Fruit fly (Drosophila melanogaster) whole organism, embryonic: ENCODE results near the gene CG12010.

ENCODE experiments used
- Adf1 ChIP-seq: fragments of 200-800 bp; sonication (Bioruptor generic); IDR thresholded peaks from 2 replicates; pipeline ENCODE4 v1.3.6; 2022; ENCODE audit warnings: missing biosample characterization, missing genetic modification characterization
- Asciz ChIP-seq: fragments of 200-800 bp; sonication (Bioruptor generic); optimal IDR thresholded peaks from 2 replicates; lab custom pipeline; 2017; ENCODE audit warnings: missing biosample characterization, mild to moderate bottlenecking, missing genetic modification characterization, missing genetic modification reagents
- Atf-2 ChIP-seq: fragments of 200-800 bp; sonication (Bioruptor generic); optimal IDR thresholded peaks from 2 replicates; lab custom pipeline; 2016; ENCODE audit warnings: missing biosample characterization, missing genetic modification characterization
- Awh ChIP-seq: fragments of 200-800 bp; sonication (Bioruptor generic); IDR thresholded peaks from 2 replicates; pipeline ENCODE4, ENCODE4 v1.3.6; 2022; ENCODE audit warnings: missing biosample characterization, missing genetic modification characterization
- Blimp-1 ChIP-seq: fragments of 200-800 bp; sonication (Bioruptor generic); optimal IDR thresholded peaks from 3 replicates; lab custom pipeline; 2018; ENCODE audit warnings: missing biosample characterization, missing genetic modification characterization, mild to moderate bottlenecking, moderate library complexity, missing genetic modification reagents
- CG10267 ChIP-seq: fragments of 200-800 bp; sonication (Bioruptor generic); optimal IDR thresholded peaks from 2 replicates; lab custom pipeline; 2018; ENCODE audit warnings: missing biosample characterization, mild to moderate bottlenecking, missing genetic modification characterization, moderate library complexity
- CG10321 ChIP-seq: fragments of 200-800 bp; sonication (Bioruptor generic); IDR thresholded peaks from 2 replicates; pipeline ENCODE4 v1.3.6; 2022; ENCODE audit warnings: missing biosample characterization, missing genetic modification characterization
- CG11504 ChIP-seq: fragments of 200-800 bp; sonication (Bioruptor generic); optimal IDR thresholded peaks from 3 replicates; lab custom pipeline; 2019; ENCODE audit warnings: missing biosample characterization, mild to moderate bottlenecking, missing genetic modification characterization, moderate library complexity
- CG12104 ChIP-seq: fragments of 200-800 bp; sonication (Bioruptor generic); optimal IDR thresholded peaks from 3 replicates; lab custom pipeline; 2016; ENCODE audit warnings: missing biosample characterization, missing genetic modification characterization
- CG12769 ChIP-seq: fragments of 200-800 bp; sonication (Bioruptor generic); optimal IDR thresholded peaks from 2 replicates; lab custom pipeline; 2019; ENCODE audit warnings: missing biosample characterization, mild to moderate bottlenecking, missing genetic modification characterization, moderate library complexity
- CG14014 ChIP-seq: fragments of 200-800 bp; sonication (Bioruptor generic); IDR thresholded peaks from 2 replicates; pipeline ENCODE4 v1.3.6; 2022; ENCODE audit warnings: missing biosample characterization, missing genetic modification characterization
- CG14050 ChIP-seq: fragments of 200-800 bp; sonication (Bioruptor generic); IDR thresholded peaks from 3 replicates; pipeline ENCODE4 v1.3.6; 2022; ENCODE audit warnings: missing biosample characterization, missing genetic modification characterization
- CG1529 ChIP-seq: fragments of 200-800 bp; sonication (Bioruptor generic); optimal IDR thresholded peaks from 3 replicates; lab custom pipeline; 2018; ENCODE audit warnings: missing biosample characterization, missing genetic modification characterization
- CG17385 ChIP-seq: fragments of 200-800 bp; sonication (Bioruptor generic); optimal IDR thresholded peaks from 3 replicates; lab custom pipeline; 2018; ENCODE audit warnings: missing biosample characterization, mild to moderate bottlenecking, missing genetic modification characterization
- CG1792 ChIP-seq: fragments of 200-800 bp; sonication (Bioruptor generic); optimal IDR thresholded peaks from 2 replicates; lab custom pipeline; 2016; ENCODE audit warnings: missing biosample characterization, missing genetic modification characterization
- CG18011 ChIP-seq: fragments of 200-800 bp; sonication (Bioruptor generic); optimal IDR thresholded peaks from 2 replicates; lab custom pipeline; 2017; ENCODE audit warnings: missing biosample characterization, missing genetic modification characterization, mild to moderate bottlenecking, moderate library complexity, missing genotype
- CG18262 ChIP-seq: fragments of 200-800 bp; optimal IDR thresholded peaks from 3 replicates; lab custom pipeline; 2019; ENCODE audit warnings: missing biosample characterization, mild to moderate bottlenecking, missing genetic modification characterization, moderate library complexity
- CG1832 ChIP-seq: fragments of 200-800 bp; sonication (Bioruptor generic); optimal IDR thresholded peaks from 2 replicates; lab custom pipeline; 2017; ENCODE audit warnings: missing biosample characterization, mild to moderate bottlenecking, missing genetic modification characterization, inconsistent platforms
- CG32532 ChIP-seq: fragments of 200-800 bp; sonication (Bioruptor generic); IDR thresholded peaks from 2 replicates; pipeline ENCODE4 v1.3.6; 2022; ENCODE audit warnings: missing biosample characterization, missing genetic modification characterization
- CG3407 ChIP-seq: fragments of 200-800 bp; sonication (Bioruptor generic); optimal IDR thresholded peaks from 2 replicates; lab custom pipeline; 2018; ENCODE audit warnings: missing biosample characterization, mild to moderate bottlenecking, missing genetic modification characterization
- CG3847 ChIP-seq: fragments of 200-800 bp; sonication (Bioruptor generic); IDR thresholded peaks from 2 replicates; pipeline ENCODE4 v1.3.6; 2022; ENCODE audit warnings: missing biosample characterization, missing genetic modification characterization
- CG42726 ChIP-seq: fragments of 200-800 bp; sonication (Bioruptor generic); IDR thresholded peaks from 2 replicates; pipeline ENCODE4 v1.3.6; 2022; ENCODE audit warnings: missing biosample characterization, missing genetic modification characterization; ENCODE audit not compliant: partially characterized antibody
- CG4282 ChIP-seq: fragments of 200-800 bp; sonication (Bioruptor generic); optimal IDR thresholded peaks from 2 replicates; lab custom pipeline; 2016; ENCODE audit warnings: missing biosample characterization, missing genetic modification characterization
- CG4730 ChIP-seq: fragments of 200-800 bp; sonication (Bioruptor generic); IDR thresholded peaks from 2 replicates; pipeline ENCODE4 v1.3.6; 2022; ENCODE audit warnings: missing biosample characterization, missing genetic modification characterization
- CG6813 ChIP-seq: fragments of 200-800 bp; sonication (Bioruptor generic); optimal IDR thresholded peaks from 2 replicates; lab custom pipeline; 2017; ENCODE audit warnings: missing biosample characterization, missing genetic modification characterization, mild to moderate bottlenecking, moderate library complexity, missing genetic modification reagents
- CG7357 ChIP-seq: fragments of 200-800 bp; sonication (Bioruptor generic); IDR thresholded peaks from 3 replicates; pipeline ENCODE4 v1.3.6; 2022; ENCODE audit warnings: missing biosample characterization, missing genetic modification characterization
- CG7839 ChIP-seq: fragments of 200-800 bp; sonication (Bioruptor generic); optimal IDR thresholded peaks from 3 replicates; lab custom pipeline; 2018; ENCODE audit warnings: missing biosample characterization, mild to moderate bottlenecking, missing genetic modification characterization, moderate library complexity
- D19B ChIP-seq: fragments of 200-800 bp; sonication (Bioruptor generic); optimal IDR thresholded peaks from 2 replicates; lab custom pipeline; 2017; ENCODE audit warnings: missing biosample characterization, mild to moderate bottlenecking, missing genetic modification characterization
- E2f2 ChIP-seq: fragments of 200-800 bp; sonication (Bioruptor generic); IDR thresholded peaks from 2 replicates; pipeline ENCODE4 v1.3.6; 2022; ENCODE audit warnings: missing biosample characterization, missing genetic modification characterization
- Gsc ChIP-seq: fragments of 200-800 bp; sonication (Bioruptor generic); IDR thresholded peaks from 2 replicates; pipeline ENCODE4 v1.3.6; 2022; ENCODE audit warnings: missing biosample characterization, missing genetic modification characterization
- HmgZ ChIP-seq: fragments of 200-800 bp; sonication (Bioruptor generic); optimal IDR thresholded peaks from 2 replicates; lab custom pipeline; 2018; ENCODE audit warnings: missing biosample characterization, mild to moderate bottlenecking, missing genetic modification characterization
- Mrtf ChIP-seq: fragments of 200-800 bp; sonication (Bioruptor generic); IDR thresholded peaks from 3 replicates; pipeline ENCODE4 v1.3.6; 2022; ENCODE audit warnings: missing biosample characterization, missing genetic modification characterization
- Neu2 ChIP-seq: fragments of 200-800 bp; sonication (Bioruptor generic); optimal IDR thresholded peaks from 3 replicates; lab custom pipeline; 2016; ENCODE audit warnings: missing biosample characterization, missing genetic modification characterization, borderline replicate concordance
- abd-A ChIP-seq: fragments of 200-800 bp; sonication (Bioruptor generic); optimal IDR thresholded peaks from 3 replicates; lab custom pipeline; 2019; ENCODE audit warnings: missing biosample characterization, mild to moderate bottlenecking, missing genetic modification characterization, moderate library complexity
- cato ChIP-seq: fragments of 200-800 bp; sonication (Bioruptor generic); optimal IDR thresholded peaks from 2 replicates; lab custom pipeline; 2016; ENCODE audit warnings: missing biosample characterization, missing genetic modification characterization, borderline replicate concordance
- chm ChIP-seq: fragments of 200-800 bp; sonication (Bioruptor generic); IDR thresholded peaks from 2 replicates; pipeline ENCODE4 v1.3.6; 2022; ENCODE audit warnings: missing biosample characterization, missing genetic modification characterization
- en ChIP-seq: fragments of 200-800 bp; sonication (Bioruptor generic); optimal IDR thresholded peaks from 2 replicates; lab custom pipeline; 2016; ENCODE audit warnings: missing biosample characterization, missing genetic modification characterization
- fru ChIP-seq: fragments of >200 bp; optimal IDR thresholded peaks from 2 replicates; lab custom pipeline; 2017
- fu2 ChIP-seq: fragments of 200-800 bp; sonication (Bioruptor generic); optimal IDR thresholded peaks from 2 replicates; lab custom pipeline; 2016; ENCODE audit warnings: missing biosample characterization, missing genetic modification characterization
- gsb ChIP-seq: fragments of 200-800 bp; sonication (Bioruptor generic); IDR thresholded peaks from 2 replicates; pipeline ENCODE4 v1.3.6; 2022; ENCODE audit warnings: missing biosample characterization, missing genetic modification characterization
- knrl ChIP-seq: fragments of 200-800 bp; sonication (Bioruptor generic); IDR thresholded peaks from 3 replicates; pipeline ENCODE4 v1.3.6; 2022; ENCODE audit warnings: missing biosample characterization, missing genetic modification characterization; ENCODE audit not compliant: partially characterized antibody
- odd ChIP-seq: fragments of 200-800 bp; sonication (Bioruptor generic); optimal IDR thresholded peaks from 2 replicates; lab custom pipeline; 2017; ENCODE audit warnings: missing biosample characterization, mild to moderate bottlenecking, missing genetic modification characterization
- pfk ChIP-seq: fragments of 200-800 bp; sonication (Bioruptor generic); optimal IDR thresholded peaks from 2 replicates; lab custom pipeline; 2018; ENCODE audit warnings: missing biosample characterization, mild to moderate bottlenecking, missing genetic modification characterization, moderate library complexity
- pzg ChIP-seq: fragments of 200-800 bp; sonication (Bioruptor generic); optimal IDR thresholded peaks from 3 replicates; lab custom pipeline; 2018; ENCODE audit warnings: missing biosample characterization, mild to moderate bottlenecking, missing genetic modification characterization, moderate library complexity
- sna ChIP-seq: fragments of 200-800 bp; sonication (Bioruptor generic); IDR thresholded peaks from 2 replicates; pipeline ENCODE4 v1.3.6; 2022; ENCODE audit warnings: missing biosample characterization, missing genetic modification characterization; ENCODE audit not compliant: partially characterized antibody
- toy ChIP-seq: fragments of 200-800 bp; sonication (Bioruptor generic); IDR thresholded peaks from 2 replicates; pipeline ENCODE4 v1.3.6; 2022; ENCODE audit warnings: missing biosample characterization, missing genetic modification characterization
- unc-4 ChIP-seq: fragments of 200-800 bp; sonication (Bioruptor generic); IDR thresholded peaks from 2 replicates; pipeline ENCODE4 v1.3.6; 2022; ENCODE audit warnings: missing biosample characterization, missing genetic modification characterization; ENCODE audit not compliant: partially characterized antibody
- wor ChIP-seq: fragments of 200-800 bp; sonication (Bioruptor generic); IDR thresholded peaks from 2 replicates; pipeline ENCODE4 v1.3.6; 2022; ENCODE audit warnings: missing biosample characterization, missing genetic modification characterization
- zfh1 ChIP-seq: fragments of 200-800 bp; sonication (Bioruptor generic); IDR thresholded peaks from 3 replicates; pipeline ENCODE4 v1.3.6; 2022; ENCODE audit warnings: missing biosample characterization, missing genetic modification characterization

Gene CG12010

dm6 chr3L:3380225-3381043 lies 6.4 kb downstream of the CG12010 start (continued):
- TF ChIP-seq sna (no peak), odd (peak; percentile 5), Gsc (GFP tag; lab: Robert Waterston, UW) (no peak), Asciz (GFP tag; lab: Kevin White, UChicago) (peak; percentile 62), Adf1 (peak; percentile 63), CG3847 (GFP tag; lab: Robert Waterston, UW) (no peak), D19B (GFP tag; lab: Kevin White, UChicago) (no peak), wor (GFP tag; lab: Robert Waterston, UW) (peak; percentile 56; the same call in 1 of the 2 replicates), CG32532 (no peak), CG10267 (peak; percentile 22), HmgZ (no peak), cato (GFP tag; lab: Kevin White, UChicago) (no peak), CG14014 (no peak), CG11504 (peak; percentile 76), abd-A (tag; lab: Kevin White, UChicago) (no peak), CG3407 (GFP tag; lab: Kevin White, UChicago) (peak; percentile 40), CG18262 (tag; lab: Kevin White, UChicago) (peak; percentile 76), CG17385 (GFP tag; lab: Kevin White, UChicago) (peak; percentile 56), fu2 (GFP tag; lab: Kevin White, UChicago) (no peak), CG7839 (tag; lab: Kevin White, UChicago) (peak; percentile 56), CG1529 (GFP tag; lab: Kevin White, UChicago) (peak; percentile 65), Neu2 (GFP tag; lab: Kevin White, UChicago) (no peak), en (no peak), toy (GFP tag; lab: Robert Waterston, UW) (no peak), CG1832 (GFP tag; lab: Kevin White, UChicago) (no peak), pzg (GFP tag; lab: Kevin White, UChicago) (no peak), CG12104 (no peak), E2f2 (GFP tag; lab: Robert Waterston, UW) (no peak), fru (lab: Kevin White, UChicago) (no peak), CG4730 (GFP tag; lab: Robert Waterston, UW) (0 out of 2 replicates have a peak, but pooled peaks have one; percentile 11), CG18011 (GFP tag; lab: Kevin White, UChicago) (no peak), Blimp-1 (GFP tag; lab: Kevin White, UChicago) (peak; percentile 86), unc-4 (GFP tag; lab: Robert Waterston, UW) (no peak), pfk (GFP tag; lab: Kevin White, UChicago) (no peak), CG1792 (GFP tag; lab: Kevin White, UChicago) (no peak), chm (GFP tag; lab: Robert Waterston, UW) (no peak), CG7357 (GFP tag; lab: Robert Waterston, UW) (no peak), Awh (GFP tag; lab: Robert Waterston, UW) (0 out of 2 replicates have a peak, but pooled peaks have one; percentile 32), CG12769 (tag; lab: Kevin White, UChicago) (peak; percentile 19), CG14050 (GFP tag; lab: Robert Waterston, UW) (peak; percentile 23; the same call in 1 of the 3 replicates), CG6813 (GFP tag; lab: Kevin White, UChicago) (peak; percentile 11), CG42726 (GFP tag; lab: Robert Waterston, UW) (no peak), CG4282 (GFP tag; lab: Kevin White, UChicago) (no peak), gsb (GFP tag; lab: Robert Waterston, UW) (no peak), CG10321 (no peak), Atf-2 (GFP tag; lab: Kevin White, UChicago) (no peak), knrl (GFP tag; lab: Robert Waterston, UW) (no peak), Mrtf (GFP tag; lab: Robert Waterston, UW) (no peak), zfh1 (GFP tag; lab: Robert Waterston, UW) (peak; percentile 57; the same call in 2 of the 3 replicates)
